Worm (Caenorhabditis elegans) whole organism, L1 larva: Measurements from ENCODE around the gene Y54G2A.49.

ENCODE experiments used
- Y116A8C.19 ChIP-seq: sonication (generic microtip); optimal IDR thresholded peaks from 2 replicates; lab custom pipeline; 2016; ENCODE audit warnings: missing compliant biosample characterization, missing genetic modification characterization, borderline replicate concordance
- aha-1 ChIP-seq: fragments of 150-350 bp; optimal IDR thresholded peaks from 2 replicates; lab custom pipeline; 2014; ENCODE audit warnings: missing biosample characterization, missing genetic modification characterization
- efl-3 ChIP-seq: fragments of 200-800 bp; sonication (Bioruptor generic); optimal IDR thresholded peaks from 2 replicates; lab custom pipeline; 2018; ENCODE audit warnings: mild to moderate bottlenecking, missing genetic modification characterization, missing compliant biosample characterization
- fkh-10 ChIP-seq: sonication (generic microtip); optimal IDR thresholded peaks from 2 replicates; lab custom pipeline; 2017; ENCODE audit warnings: missing biosample characterization, missing genetic modification reagents, missing genetic modification characterization
- fkh-8 ChIP-seq: sonication (generic microtip); optimal IDR thresholded peaks from 2 replicates; lab custom pipeline; 2016; ENCODE audit warnings: mild to moderate bottlenecking, missing genetic modification characterization, missing compliant biosample characterization
- jun-1 ChIP-seq: fragments of 150-350 bp; optimal IDR thresholded peaks from 2 replicates; lab custom pipeline; 2014; ENCODE audit warnings: missing biosample characterization, missing genetic modification reagents, missing genetic modification characterization
- nhr-20 ChIP-seq: sonication (generic microtip); optimal IDR thresholded peaks from 2 replicates; lab custom pipeline; 2016; ENCODE audit warnings: mild to moderate bottlenecking, missing genetic modification characterization, missing compliant biosample characterization
- nhr-47 ChIP-seq: sonication (generic microtip); optimal IDR thresholded peaks from 2 replicates; lab custom pipeline; 2016; ENCODE audit warnings: mild to moderate bottlenecking, missing genetic modification characterization, moderate library complexity, missing compliant biosample characterization
- nhr-76 ChIP-seq: sonication (generic microtip); optimal IDR thresholded peaks from 2 replicates; lab custom pipeline; 2017; ENCODE audit warnings: missing biosample characterization, missing genetic modification characterization
- nhr-85 ChIP-seq: sonication (generic microtip); peaks from one replicate; lab custom pipeline; 2016; ENCODE audit warnings: missing genetic modification characterization, inconsistent platforms, missing compliant biosample characterization
- rnt-1 ChIP-seq: sonication (generic microtip); optimal IDR thresholded peaks from 2 replicates; lab custom pipeline; 2016; ENCODE audit warnings: mild to moderate bottlenecking, missing genetic modification characterization, moderate library complexity, missing compliant biosample characterization
- unc-62 ChIP-seq: fragments of 150-350 bp; optimal IDR thresholded peaks from 2 replicates; lab custom pipeline; 2014; ENCODE audit warnings: missing biosample characterization, missing genetic modification reagents, missing genetic modification characterization
- ztf-4 ChIP-seq: fragments of 150-350 bp; optimal IDR thresholded peaks from 2 replicates; lab custom pipeline; 2014; ENCODE audit warnings: missing biosample characterization, missing genetic modification characterization

ce11 chrIV:2809208-2809607 lies 43.9 kb downstream of the Y54G2A.49 start, which contains the start of gene Y54G2A.76:
- TF ChIP-seq Y116A8C.19 (tag; lab: Kevin White, UChicago) (no peak), aha-1 (no peak), fkh-10 (GFP tag; lab: Kevin White, UChicago) (no peak), nhr-85 (no peak), nhr-47 (tag; lab: Kevin White, UChicago) (no peak), ztf-4 (tag; lab: Kevin White, UChicago) (no peak), unc-62 (GFP tag; lab: Kevin White, UChicago) (no peak), fkh-8 (no peak), nhr-20 (tag; lab: Kevin White, UChicago) (no peak), jun-1 (no peak), nhr-76 (tag; lab: Kevin White, UChicago) (no peak), rnt-1 (tag; lab: Kevin White, UChicago) (no peak), efl-3 (GFP tag; lab: Kevin White, UChicago) (no peak)
